Worm (Caenorhabditis elegans): ENCODE data around the gene pqn-41.

Gene pqn-41

DNA sequence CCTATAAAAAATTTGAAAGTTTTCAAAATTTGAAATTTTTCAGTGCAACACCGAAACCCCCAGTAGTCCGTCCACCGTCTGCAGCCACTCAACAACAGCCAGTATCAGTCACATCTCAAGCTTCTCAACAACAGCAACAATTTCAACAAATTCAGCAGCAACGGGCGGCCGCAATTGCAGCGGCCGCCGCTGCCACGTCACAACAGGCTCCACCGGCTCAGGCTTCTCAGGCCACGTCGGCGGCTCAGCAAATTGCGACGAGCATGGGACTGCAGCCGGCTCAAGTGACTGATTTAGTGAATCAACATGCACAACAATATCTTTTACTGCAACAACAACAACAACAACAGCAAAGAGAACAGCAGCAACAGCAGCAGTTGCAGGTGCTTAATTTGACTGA is 28.4 kb downstream of the pqn-41 start:
- TF ChIP-seq isw-1 (GFP tag; IDR thresholded peaks at IDR 0.05) = no peak
- TF ChIP-seq unc-30 (tag; optimal IDR thresholded peaks at IDR 0.05) = no peak

DNA sequence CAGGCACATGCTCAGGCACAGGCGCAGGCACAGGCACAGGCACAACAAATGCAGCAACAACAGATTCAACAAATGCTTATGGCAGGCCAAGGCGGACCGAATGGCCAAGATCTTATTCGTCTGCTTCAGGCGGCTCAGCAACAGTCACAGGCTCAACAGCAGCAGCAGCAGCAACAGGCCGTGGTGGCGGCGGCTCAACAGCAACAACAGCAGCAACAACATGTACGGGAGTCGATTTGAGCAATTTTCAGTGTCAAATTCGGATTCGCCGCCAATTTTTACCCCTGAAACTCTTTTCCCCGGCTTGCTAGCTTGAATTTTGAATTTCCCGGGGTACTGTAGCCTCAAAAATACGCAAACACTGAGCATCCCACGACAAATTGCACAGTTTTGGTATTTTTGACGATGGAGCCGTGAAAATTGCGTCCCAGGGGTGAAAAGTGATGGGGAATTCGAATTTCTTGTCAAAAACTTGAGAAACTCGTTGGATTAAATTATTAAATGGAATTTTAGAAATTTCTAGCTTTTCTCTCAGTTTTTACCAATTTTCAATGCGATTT is 32.2 kb downstream of the pqn-41 start:
- TF ChIP-seq efl-3 (GFP tag; optimal IDR thresholded peaks at IDR 0.05) = no peak
- no peak for TF ChIP-seq nhr-19 (GFP tag; conservative IDR thresholded peaks at IDR 0.05)
- no peak for TF ChIP-seq elt-2 (tag; optimal IDR thresholded peaks at IDR 0.05)
- TF ChIP-seq unc-86 (tag; optimal IDR thresholded peaks at IDR 0.05) = no peak
- TF ChIP-seq efl-1 (optimal IDR thresholded peaks at IDR 0.05) = no peak
- peak in 1 of 2 experiments; percentile 92 for TF ChIP-seq efl-1 (GFP tag; optimal IDR thresholded peaks at IDR 0.05 in 1 of 2)
- no peak for TF ChIP-seq blmp-1 (tag; optimal IDR thresholded peaks at IDR 0.05)
- no peak for TF ChIP-seq sptf-1 (tag; optimal IDR thresholded peaks at IDR 0.05)
- TF ChIP-seq lsy-2 (tag; optimal IDR thresholded peaks at IDR 0.05) = peak; percentile 34 to 59
- no peak for TF ChIP-seq egl-13 (tag; optimal IDR thresholded peaks at IDR 0.05)
- TF ChIP-seq nhr-85 (tag) = peak; percentile 17
- TF ChIP-seq hlh-17 (GFP tag; optimal IDR thresholded peaks at IDR 0.05; ENCODE audit: borderline replicate concordance) = no peak
- TF ChIP-seq sup-37 (GFP tag; optimal IDR thresholded peaks at IDR 0.05) = no peak
- TF ChIP-seq nhr-76 (tag; optimal IDR thresholded peaks at IDR 0.05) = no peak
- no peak for TF ChIP-seq mdl-1 (tag; optimal IDR thresholded peaks at IDR 0.05)
- TF ChIP-seq sox-4 (tag; optimal IDR thresholded peaks at IDR 0.05) = no peak
- no peak for TF ChIP-seq isw-1 (GFP tag; IDR thresholded peaks at IDR 0.05)
- TF ChIP-seq lin-13 (GFP tag; optimal IDR thresholded peaks at IDR 0.05) = peak; percentile 70

DNA sequence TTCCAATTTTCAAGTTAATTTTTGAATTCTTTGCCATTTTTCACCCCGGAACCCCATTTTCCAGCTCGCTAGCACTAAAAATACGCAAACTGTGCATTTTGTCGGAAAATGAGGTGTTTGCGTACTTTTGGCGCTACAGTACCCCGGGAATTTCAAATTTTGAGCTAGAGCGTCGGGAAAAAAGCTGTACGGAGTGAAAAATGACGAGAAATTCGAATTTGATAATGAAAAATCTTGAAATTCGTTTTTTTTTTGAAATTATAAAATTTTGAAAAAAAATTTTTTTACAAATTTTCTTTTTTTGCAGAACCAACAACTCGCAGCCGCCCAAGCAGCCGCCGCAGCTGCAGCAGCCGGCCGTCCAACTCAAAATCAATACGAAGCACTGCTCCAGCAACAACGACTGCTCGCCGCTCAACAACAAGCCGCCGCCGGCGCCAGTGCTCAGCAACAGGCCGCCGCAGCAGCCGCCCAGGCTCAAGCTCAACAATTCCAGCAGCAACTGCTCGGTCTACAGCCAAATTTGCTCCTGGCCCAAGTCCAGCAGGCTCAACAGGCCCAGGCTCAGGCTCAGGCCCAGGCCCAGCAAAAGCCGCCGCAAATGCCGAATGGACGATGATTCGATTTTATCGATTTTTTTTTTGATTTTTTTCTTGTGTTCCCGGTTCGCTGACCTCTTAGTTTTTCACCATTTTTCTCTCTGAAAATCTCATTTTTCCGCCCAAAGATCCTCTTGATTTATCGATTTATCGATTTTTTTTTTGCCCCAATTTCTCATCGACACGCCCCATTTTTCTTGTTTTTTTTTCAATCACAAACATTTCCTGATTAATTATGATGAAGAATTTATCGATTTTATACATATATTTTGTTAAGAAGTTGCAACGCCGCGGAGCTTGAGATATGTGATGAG is 33.2 kb downstream of the pqn-41 start:
- no peak for TF ChIP-seq efl-1 (optimal IDR thresholded peaks at IDR 0.05)
- TF ChIP-seq efl-1 (GFP tag; optimal IDR thresholded peaks at IDR 0.05 in 1 of 2) = peak in 1 of 2 experiments; percentile 77
- TF ChIP-seq nhr-85 (tag) = peak; percentile 61
- TF ChIP-seq ceh-8 (GFP tag; optimal IDR thresholded peaks at IDR 0.05) = peak; percentile 0
- TF ChIP-seq aha-1 (tag; optimal IDR thresholded peaks at IDR 0.05) = no peak
- TF ChIP-seq lsy-2 (tag; optimal IDR thresholded peaks at IDR 0.05) = peak; percentile 55 to 58
- TF ChIP-seq ces-1 (GFP tag; optimal IDR thresholded peaks at IDR 0.05) = no peak

ce11 chrIII:1939625-1939988 is 33.8 kb downstream of the pqn-41 start:
- no peak for TF ChIP-seq hlh-17 (GFP tag; optimal IDR thresholded peaks at IDR 0.05; ENCODE audit: borderline replicate concordance)
- peak; percentile 66 for TF ChIP-seq aly-2 (tag; optimal IDR thresholded peaks at IDR 0.05)
- no peak for TF ChIP-seq tbx-2 (tag; optimal IDR thresholded peaks at IDR 0.05)
- no peak for TF ChIP-seq nhr-12 (tag; optimal IDR thresholded peaks at IDR 0.05)
- no peak for TF ChIP-seq grh-1 (GFP tag; IDR thresholded peaks at IDR 0.05)
- no peak for TF ChIP-seq nhr-77 (tag; optimal IDR thresholded peaks at IDR 0.05)
- TF ChIP-seq pqm-1 (tag; optimal IDR thresholded peaks at IDR 0.05) = no peak
- TF ChIP-seq elt-3 (tag; optimal IDR thresholded peaks at IDR 0.05) = no peak
- peak; percentile 49 for TF ChIP-seq nhr-85 (tag)
- no peak for TF ChIP-seq unc-62 (GFP tag; optimal IDR thresholded peaks at IDR 0.05)
- TF ChIP-seq lsy-2 (tag; optimal IDR thresholded peaks at IDR 0.05) = peak; percentile 24 to 61
- no peak for TF ChIP-seq ceh-88 (GFP tag; IDR thresholded peaks at IDR 0.05)
- no peak for TF ChIP-seq efl-1 (optimal IDR thresholded peaks at IDR 0.05)
- peak in 1 of 2 experiments; percentile 54 for TF ChIP-seq efl-1 (GFP tag; optimal IDR thresholded peaks at IDR 0.05 in 1 of 2)
- TF ChIP-seq lin-39 (tag; optimal IDR thresholded peaks at IDR 0.05) = no peak
- no peak for TF ChIP-seq ztf-11 (tag; optimal IDR thresholded peaks at IDR 0.05)
- TF ChIP-seq lin-13 (GFP tag; optimal IDR thresholded peaks at IDR 0.05) = peak; percentile 24
- no peak for TF ChIP-seq nhr-28 (tag; optimal IDR thresholded peaks at IDR 0.05)
- TF ChIP-seq mdl-1 (tag; optimal IDR thresholded peaks at IDR 0.05) = no peak

Measured in whole organism, L1 larva.